Fruit fly (Drosophila melanogaster) whole organism, prepupa: ENCODE data around the gene Gcn2.
A peak's percentile ranks its signal among the peaks of the same experiment; 100 is the strongest.

Source experiments
- CG10669 ChIP-seq: fragments of 200-800 bp; sonication (Bioruptor generic); optimal IDR thresholded peaks from 3 replicates; lab custom pipeline; 2018; ENCODE audit warnings: missing biosample characterization, mild to moderate bottlenecking, missing genetic modification characterization, moderate library complexity
- CG11294 ChIP-seq: fragments of 200-800 bp; sonication (Bioruptor generic); IDR thresholded peaks from 2 replicates; pipeline ENCODE4 v1.3.6; 2022; ENCODE audit warnings: missing biosample characterization, missing genetic modification characterization
- CG11902 ChIP-seq: fragments of 200-800 bp; sonication (Bioruptor generic); optimal IDR thresholded peaks from 3 replicates; lab custom pipeline; 2016; ENCODE audit warnings: missing biosample characterization, missing genetic modification characterization
- CG15336 ChIP-seq: fragments of 200-800 bp; sonication (Bioruptor generic); IDR thresholded peaks from 2 replicates; pipeline ENCODE4 v1.3.6; 2022; ENCODE audit warnings: missing biosample characterization, missing genetic modification characterization
- CG1621 ChIP-seq: fragments of 200-800 bp; sonication (Bioruptor generic); optimal IDR thresholded peaks from 3 replicates; lab custom pipeline; 2018; ENCODE audit warnings: missing biosample characterization, mild to moderate bottlenecking, missing genetic modification characterization
- CG31627 ChIP-seq: fragments of 200-800 bp; sonication (Bioruptor generic); optimal IDR thresholded peaks from 3 replicates; lab custom pipeline; 2016; ENCODE audit warnings: missing biosample characterization, missing genetic modification characterization
- CG32006 ChIP-seq: fragments of 200-800 bp; sonication (Bioruptor generic); optimal IDR thresholded peaks from 3 replicates; lab custom pipeline; 2017; ENCODE audit warnings: missing biosample characterization, mild to moderate bottlenecking, missing genetic modification characterization
- CG34406 ChIP-seq: fragments of 200-800 bp; sonication (Bioruptor generic); optimal IDR thresholded peaks from 3 replicates; lab custom pipeline; 2016; ENCODE audit warnings: missing biosample characterization, missing genetic modification characterization
- CG4318 ChIP-seq: fragments of 200-800 bp; sonication (Bioruptor generic); optimal IDR thresholded peaks from 3 replicates; lab custom pipeline; 2017; ENCODE audit warnings: missing biosample characterization, mild to moderate bottlenecking, missing genetic modification characterization
- CG6163 ChIP-seq: fragments of 200-800 bp; sonication (Bioruptor generic); IDR thresholded peaks from 3 replicates; pipeline ENCODE4 v1.3.6; 2022; ENCODE audit warnings: missing biosample characterization, missing genetic modification characterization
- CG6276 ChIP-seq: fragments of 200-800 bp; sonication (Bioruptor generic); optimal IDR thresholded peaks from 2 replicates; lab custom pipeline; 2017; ENCODE audit warnings: missing biosample characterization, mild to moderate bottlenecking, missing genetic modification characterization
- CG6854 ChIP-seq: fragments of 200-800 bp; sonication (Bioruptor generic); optimal IDR thresholded peaks from 2 replicates; lab custom pipeline; 2017; ENCODE audit warnings: missing biosample characterization, mild to moderate bottlenecking, missing genetic modification characterization
- CG8319 ChIP-seq: fragments of 200-800 bp; sonication (Bioruptor generic); optimal IDR thresholded peaks from 3 replicates; lab custom pipeline; 2016; ENCODE audit warnings: missing biosample characterization, missing genetic modification characterization
- CG9139 ChIP-seq: fragments of 200-800 bp; sonication (Bioruptor generic); optimal IDR thresholded peaks from 3 replicates; lab custom pipeline; 2017; ENCODE audit warnings: missing biosample characterization, mild to moderate bottlenecking, missing genetic modification characterization
- Eip75B ChIP-seq: fragments of 200-800 bp; sonication (Bioruptor generic); optimal IDR thresholded peaks from 3 replicates; lab custom pipeline; 2016; ENCODE audit warnings: missing biosample characterization, missing genetic modification characterization
- Eip78C ChIP-seq: fragments of 200-800 bp; sonication (Bioruptor generic); peaks from one replicate; lab custom pipeline; 2016; ENCODE audit warnings: missing biosample characterization, missing genetic modification characterization
- Eip93F ChIP-seq: fragments of 200-800 bp; sonication (Bioruptor generic); optimal IDR thresholded peaks from 2 replicates; lab custom pipeline; 2016; ENCODE audit warnings: missing biosample characterization, mild to moderate bottlenecking, missing genetic modification characterization
- Ets21C ChIP-seq: fragments of 200-800 bp; sonication (Bioruptor generic); optimal IDR thresholded peaks from 3 replicates; lab custom pipeline; 2016; ENCODE audit warnings: missing biosample characterization, missing genetic modification characterization
- Gug ChIP-seq: fragments of 200-800 bp; sonication (Bioruptor generic); IDR thresholded peaks from 2 replicates; pipeline ENCODE4 v1.3.6; 2022; ENCODE audit warnings: missing biosample characterization, missing genetic modification characterization
- Hr39 ChIP-seq: fragments of 200-800 bp; sonication (Bioruptor generic); optimal IDR thresholded peaks from 2 replicates; lab custom pipeline; 2016; ENCODE audit warnings: missing biosample characterization, missing genetic modification characterization
- Lpt ChIP-seq: fragments of 200-800 bp; sonication (Bioruptor generic); optimal IDR thresholded peaks from 3 replicates; lab custom pipeline; 2016; ENCODE audit warnings: missing biosample characterization, missing genetic modification characterization
- OdsH ChIP-seq: fragments of 200-800 bp; sonication (Bioruptor generic); optimal IDR thresholded peaks from 3 replicates; lab custom pipeline; 2016; ENCODE audit warnings: missing biosample characterization, missing genetic modification characterization
- Smox ChIP-seq: fragments of 200-800 bp; sonication (Bioruptor generic); optimal IDR thresholded peaks from 3 replicates; lab custom pipeline; 2016; ENCODE audit warnings: missing biosample characterization, missing genetic modification characterization
- Sox102F ChIP-seq: fragments of 200-800 bp; sonication (Bioruptor generic); optimal IDR thresholded peaks from 2 replicates; lab custom pipeline; 2016; ENCODE audit warnings: missing biosample characterization, mild to moderate bottlenecking, missing genetic modification characterization
- Sox15 ChIP-seq: fragments of 200-800 bp; sonication (Bioruptor generic); optimal IDR thresholded peaks from 3 replicates; lab custom pipeline; 2016; ENCODE audit warnings: missing biosample characterization, missing genetic modification characterization
- achi ChIP-seq: fragments of 200-800 bp; sonication (Bioruptor generic); optimal IDR thresholded peaks from 3 replicates; lab custom pipeline; 2016; ENCODE audit warnings: missing biosample characterization, missing genetic modification characterization
- dac ChIP-seq: fragments of 200-800 bp; sonication (Bioruptor generic); optimal IDR thresholded peaks from 2 replicates; lab custom pipeline; 2017; ENCODE audit warnings: missing biosample characterization, mild to moderate bottlenecking, missing genetic modification characterization
- dsx ChIP-seq: fragments of 200-800 bp; optimal IDR thresholded peaks from 3 replicates; lab custom pipeline; 2019; ENCODE audit warnings: missing biosample characterization, mild to moderate bottlenecking, missing genetic modification characterization, moderate library complexity; ENCODE audit not compliant: poor library complexity, severe bottlenecking
- esn ChIP-seq: fragments of 200-800 bp; sonication (Bioruptor generic); optimal IDR thresholded peaks from 2 replicates; lab custom pipeline; 2016; ENCODE audit warnings: missing biosample characterization, mild to moderate bottlenecking, missing genetic modification characterization, moderate library complexity
- fkh ChIP-seq: fragments of 200-800 bp; sonication (Bioruptor generic); optimal IDR thresholded peaks from 3 replicates; lab custom pipeline; 2017; ENCODE audit warnings: missing biosample characterization, mild to moderate bottlenecking, missing genetic modification characterization, moderate library complexity
- net ChIP-seq: fragments of 200-800 bp; sonication (Bioruptor generic); optimal IDR thresholded peaks from 3 replicates; lab custom pipeline; 2016; ENCODE audit warnings: missing biosample characterization, missing genetic modification characterization
- pdm3 ChIP-seq: fragments of 200-800 bp; sonication (Bioruptor generic); optimal IDR thresholded peaks from 3 replicates; lab custom pipeline; 2016; ENCODE audit warnings: missing biosample characterization, missing genetic modification characterization
- spab ChIP-seq: fragments of 200-800 bp; sonication (Bioruptor generic); optimal IDR thresholded peaks from 2 replicates; lab custom pipeline; 2017; ENCODE audit warnings: missing biosample characterization, mild to moderate bottlenecking, missing genetic modification characterization, missing genetic modification reagents
- ss ChIP-seq, 2 experiments: fragments of 200-800 bp; sonication (Bioruptor generic); optimal IDR thresholded peaks; 2 replicates in 1 of 2; 3 replicates in 1 of 2; lab custom pipeline; 2017 to 2018; ENCODE audit warnings: mild to moderate bottlenecking in 2 of 2, missing biosample characterization in 2 of 2, missing genetic modification characterization in 2 of 2, moderate library complexity in 1 of 2
- svp ChIP-seq: fragments of 200-800 bp; sonication (Bioruptor generic); peaks from one replicate; lab custom pipeline; 2016; ENCODE audit warnings: missing biosample characterization, missing genetic modification characterization

Gene Gcn2

DNA sequence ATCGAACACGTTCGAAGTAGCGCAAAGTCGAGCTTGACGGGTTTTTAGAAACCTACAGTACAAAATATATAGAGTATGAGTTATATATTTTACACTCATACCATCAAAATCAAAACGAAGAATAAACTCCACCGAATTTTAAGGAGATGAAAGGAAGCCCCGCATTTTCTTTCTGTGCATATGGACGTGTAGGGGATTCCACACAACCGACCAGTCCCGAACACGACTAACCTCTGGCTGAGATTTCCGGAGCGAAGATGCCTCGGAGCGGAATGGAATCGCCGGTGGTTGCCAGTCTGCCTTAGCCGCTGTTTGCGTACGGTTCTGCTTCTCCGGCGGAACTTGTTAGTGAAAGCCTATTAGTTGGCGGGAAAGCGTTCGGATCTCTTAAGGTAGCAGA lies 11.4 kb upstream of the Gcn2 start (continued):
- TF ChIP-seq CG10669 (GFP tag; lab: Kevin White, UChicago), result peak; percentile 92
- peak; percentile 66 for TF ChIP-seq CG9139 (GFP tag; lab: Kevin White, UChicago)
- TF ChIP-seq Lpt (GFP tag; lab: Kevin White, UChicago), result peak; percentile 96
- peak; percentile 99 for TF ChIP-seq CG31627 (GFP tag; lab: Kevin White, UChicago)
- TF ChIP-seq Eip75B (GFP tag; lab: Kevin White, UChicago), result peak; percentile 99
- peak; percentile 96 for TF ChIP-seq CG6276 (GFP tag; lab: Kevin White, UChicago)
- TF ChIP-seq Sox102F (GFP tag; lab: Kevin White, UChicago), result peak; percentile 99
- TF ChIP-seq esn, result peak; percentile 100
- peak; percentile 94 for TF ChIP-seq CG8319
- TF ChIP-seq Hr39 (GFP tag; lab: Kevin White, UChicago), result peak; percentile 99
- TF ChIP-seq CG1621 (tag; lab: Kevin White, UChicago), result peak; percentile 97
- TF ChIP-seq achi, result peak; percentile 98
- peak; percentile 98 for TF ChIP-seq CG6163 (GFP tag; lab: Robert Waterston, UW)
- TF ChIP-seq CG11902 (GFP tag; lab: Kevin White, UChicago), result peak; percentile 97
- peak; percentile 99 for TF ChIP-seq Eip78C (GFP tag; lab: Kevin White, UChicago)
- TF ChIP-seq dsx, result peak; percentile 86
- peak; percentile 98 for TF ChIP-seq CG6854
- TF ChIP-seq OdsH (GFP tag; lab: Kevin White, UChicago), result peak; percentile 98
- peak; percentile 100 for TF ChIP-seq svp (GFP tag; lab: Kevin White, UChicago)
- TF ChIP-seq fkh, result peak; percentile 66
- peak; percentile 99 for TF ChIP-seq Ets21C
- peak; percentile 98 for TF ChIP-seq pdm3 (GFP tag; lab: Kevin White, UChicago)
- peak; percentile 98 for TF ChIP-seq net (GFP tag; lab: Kevin White, UChicago)
- peak; percentile 97 for TF ChIP-seq CG4318
- TF ChIP-seq Sox15 (GFP tag; lab: Kevin White, UChicago), result peak; percentile 98
- TF ChIP-seq dac (GFP tag; lab: Kevin White, UChicago), result peak; percentile 99
- peak; percentile 96 for TF ChIP-seq CG15336 (GFP tag; lab: Robert Waterston, UW)
- TF ChIP-seq ss (GFP tag; optimal IDR thresholded peaks at IDR 0.05; lab: Kevin White, UChicago), result peak; percentile 71 to 86
- TF ChIP-seq CG32006 (GFP tag; lab: Kevin White, UChicago), result peak; percentile 99

DNA sequence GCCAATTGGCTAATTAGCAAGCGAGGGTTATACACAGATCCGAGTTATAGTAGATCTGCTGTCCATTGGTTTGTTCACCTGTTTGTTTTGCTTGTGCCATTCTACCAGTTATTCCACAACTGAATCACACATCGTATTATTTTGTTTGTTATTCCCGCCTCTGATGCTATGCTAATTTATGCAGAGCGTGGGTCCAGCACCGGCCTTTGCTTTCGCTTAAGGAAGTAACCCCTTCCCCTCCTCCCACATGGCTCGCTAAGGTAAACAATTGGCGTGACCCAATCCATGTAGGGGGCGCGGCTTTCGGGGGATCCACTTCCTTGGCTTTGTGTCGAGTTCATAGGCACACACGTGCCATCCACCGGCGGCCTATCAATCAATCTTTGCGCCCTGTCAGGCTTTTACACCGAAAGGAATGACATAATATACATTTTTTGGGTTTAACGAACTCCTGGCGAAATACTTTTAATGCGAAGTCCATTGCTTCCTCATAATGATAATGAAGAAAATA lies 9.6 kb upstream of the Gcn2 start:
- TF ChIP-seq Gug (GFP tag; lab: Robert Waterston, UW) (no peak), CG4318 (no peak), Eip78C (GFP tag; lab: Kevin White, UChicago) (no peak), spab (GFP tag; lab: Kevin White, UChicago) (no peak), achi (no peak), Smox (GFP tag; lab: Kevin White, UChicago) (no peak), CG34406 (GFP tag; lab: Kevin White, UChicago) (no peak), svp (GFP tag; lab: Kevin White, UChicago) (peak; percentile 90), CG11294 (GFP tag; lab: Robert Waterston, UW) (no peak)
- TF ChIP-seq, all 60 proteins: peak for 1

dm6 chr3R:31393427-31393826 lies 2.0 kb upstream of the Gcn2 start, which contains the start of gene CG31204:
Gene CG31204, minus strand, starts transcription at chr3R:31393527.
- TF ChIP-seq Lpt (GFP tag; lab: Kevin White, UChicago), result no peak
- TF ChIP-seq Eip93F, result no peak
- no peak for TF ChIP-seq Eip78C (GFP tag; lab: Kevin White, UChicago)
- TF ChIP-seq net (GFP tag; lab: Kevin White, UChicago), result no peak
- no peak for TF ChIP-seq Sox15 (GFP tag; lab: Kevin White, UChicago)
- no peak for TF ChIP-seq spab (GFP tag; lab: Kevin White, UChicago)
- TF ChIP-seq, all 60 proteins: peak for 0
